Worm (Caenorhabditis elegans): Measurements from ENCODE around the gene ztf-13.

ztf-13 gene

ce11 chrX:3112946-3113427 lies 11.0 kb upstream of the ztf-13 start, which contains the start of gene gpd-3 (continued):
- TF ChIP-seq ztf-25 (GFP tag; IDR thresholded peaks at IDR 0.05) (no peak), attf-5 (GFP tag; optimal IDR thresholded peaks at IDR 0.05) (no peak), aptf-3 (GFP tag; IDR thresholded peaks at IDR 0.05) (no peak), lin-26 (GFP tag; IDR thresholded peaks at IDR 0.05) (peak; percentile 61; the same call in 1 of the 2 replicates)

DNA sequence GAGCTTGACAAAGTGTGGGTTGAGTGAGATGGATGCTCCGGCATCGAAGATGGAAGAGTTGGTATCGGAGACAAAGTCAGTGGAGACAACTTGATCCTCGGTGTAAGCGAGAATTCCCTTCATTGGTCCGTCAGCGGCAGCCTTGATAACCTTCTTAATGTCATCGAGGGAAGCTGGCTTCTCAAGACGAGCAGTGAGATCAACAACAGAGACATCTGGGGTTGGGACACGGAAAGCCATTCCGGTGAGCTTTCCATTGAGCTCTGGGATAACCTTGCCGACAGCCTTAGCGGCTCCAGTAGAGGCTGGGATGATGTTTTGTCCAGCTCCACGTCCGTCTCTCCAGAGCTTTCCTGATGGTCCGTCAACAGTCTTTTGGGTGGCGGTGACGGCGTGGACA lies 10.3 kb upstream of the ztf-13 start:
- TF ChIP-seq nhr-120 (GFP tag; IDR thresholded peaks at IDR 0.05) (0 out of 2 replicates have a peak, but pooled peaks have one; percentile 65), hsf-1 (GFP tag; IDR thresholded peaks at IDR 0.05) (0 out of 2 replicates have a peak, but pooled peaks have one; percentile 9), pbrm-1 (GFP tag; IDR thresholded peaks at IDR 0.05) (peak; percentile 16; the same call in 1 of the 2 replicates), madf-6 (GFP tag; IDR thresholded peaks at IDR 0.05) (peak; percentile 27; the same call in 1 of the 2 replicates), hmg-20 (GFP tag; IDR thresholded peaks at IDR 0.05) (0 out of 2 replicates have a peak, but pooled peaks have one; percentile 9), cebp-2 (GFP tag; IDR thresholded peaks at IDR 0.05) (0 out of 2 replicates have a peak, but pooled peaks have one; percentile 27), Y53G8AR.9 (GFP tag; conservative IDR thresholded peaks at IDR 0.05) (0 out of 2 replicates have a peak, but pooled peaks have one; percentile 64), madf-3 (GFP tag; IDR thresholded peaks at IDR 0.05) (0 out of 2 replicates have a peak, but pooled peaks have one; percentile 53), aptf-3 (GFP tag; IDR thresholded peaks at IDR 0.05) (0 out of 2 replicates have a peak, but pooled peaks have one; percentile 64), C06A6.2 (GFP tag; conservative IDR thresholded peaks at IDR 0.05) (0 out of 2 replicates have a peak, but pooled peaks have one; percentile 20), mcd-1 (GFP tag; IDR thresholded peaks at IDR 0.05) (peak; percentile 45)

ce11 chrX:3111687-3112086 lies 9.7 kb upstream of the ztf-13 start:
- TF ChIP-seq somi-1 (GFP tag; optimal IDR thresholded peaks at IDR 0.05), result peak; percentile 57
- TF ChIP-seq Y53G8AR.9 (GFP tag; conservative IDR thresholded peaks at IDR 0.05), result peak; percentile 49; the same call in 1 of the 2 replicates
- TF ChIP-seq ZK185.1 (tag; optimal IDR thresholded peaks at IDR 0.05; ENCODE audit: poor library complexity, severe bottlenecking), result peak; percentile 64
- peak; percentile 0 for TF ChIP-seq nhr-80 (tag; optimal IDR thresholded peaks at IDR 0.05)
- no peak for TF ChIP-seq cebp-1 (GFP tag; IDR thresholded peaks at IDR 0.05)
- peak; percentile 26 for TF ChIP-seq cebp-1 (tag; optimal IDR thresholded peaks at IDR 0.05)
- peak; percentile 69; the same call in 1 of the 2 replicates for TF ChIP-seq madf-3 (GFP tag; IDR thresholded peaks at IDR 0.05)
- no peak for TF ChIP-seq snpc-1.1 (tag; optimal IDR thresholded peaks at IDR 0.05; ENCODE audit: insufficient read depth)
- TF ChIP-seq hsf-1 (GFP tag; IDR thresholded peaks at IDR 0.05), result no peak
- TF ChIP-seq ama-1 (optimal IDR thresholded peaks at IDR 0.05), result peak; percentile 95
- TF ChIP-seq ama-1 (GFP tag; optimal IDR thresholded peaks at IDR 0.05), result peak in 1 of 2 experiments; percentile 36
- TF ChIP-seq lin-35 (GFP tag; optimal IDR thresholded peaks at IDR 0.05), result peak in 1 of 3 experiments; percentile 83
- TF ChIP-seq gei-17 (GFP tag; optimal IDR thresholded peaks at IDR 0.05), result peak; percentile 43
- 0 out of 2 replicates have a peak, but pooled peaks have one; percentile 9 for TF ChIP-seq Y56A3A.18 (GFP tag; IDR thresholded peaks at IDR 0.05)
- TF ChIP-seq tlf-1 (GFP tag; optimal IDR thresholded peaks at IDR 0.05), result peak; percentile 55
- TF ChIP-seq unc-130 (GFP tag; optimal IDR thresholded peaks at IDR 0.05), result no peak
- TF ChIP-seq aptf-2 (GFP tag; conservative IDR thresholded peaks at IDR 0.05), result no peak
- TF ChIP-seq madf-10 (tag; optimal IDR thresholded peaks at IDR 0.05), result peak; percentile 19
- no peak for TF ChIP-seq nhr-90 (tag; optimal IDR thresholded peaks at IDR 0.05)
- peak; percentile 25 for TF ChIP-seq B0035.1 (tag; optimal IDR thresholded peaks at IDR 0.05)
- no peak for TF ChIP-seq nhr-179 (tag; optimal IDR thresholded peaks at IDR 0.05)
- TF ChIP-seq tbx-9 (tag; optimal IDR thresholded peaks at IDR 0.05; ENCODE audit: borderline replicate concordance), result no peak
- peak; percentile 64; the same call in 1 of the 2 replicates for TF ChIP-seq K11D2.4 (GFP tag; IDR thresholded peaks at IDR 0.05)
- TF ChIP-seq repo-1 (tag; optimal IDR thresholded peaks at IDR 0.05), result peak; percentile 80
- no peak for TF ChIP-seq egl-18 (GFP tag; IDR thresholded peaks at IDR 0.05)
- no peak for TF ChIP-seq ets-4 (GFP tag; optimal IDR thresholded peaks at IDR 0.05)
- peak; percentile 54 for TF ChIP-seq C06A6.2 (GFP tag; conservative IDR thresholded peaks at IDR 0.05)
- TF ChIP-seq lin-40 (tag; optimal IDR thresholded peaks at IDR 0.05), result peak; percentile 55
- peak; percentile 2 for TF ChIP-seq snpc-1.3 (tag; optimal IDR thresholded peaks at IDR 0.05; ENCODE audit: insufficient read depth)
- TF ChIP-seq snpc-4 (GFP tag; optimal IDR thresholded peaks at IDR 0.05), result no peak
- peak in 1 of 4 experiments; percentile 37 for TF ChIP-seq snpc-4 (tag; optimal IDR thresholded peaks at IDR 0.05)
